Fruit fly (Drosophila melanogaster) whole organism, embryonic: ENCODE results near the gene CG14085.

Experiments
- Asciz ChIP-seq: fragments of 200-800 bp; sonication (Bioruptor generic); optimal IDR thresholded peaks from 2 replicates; lab custom pipeline; 2017; ENCODE audit warnings: missing biosample characterization, mild to moderate bottlenecking, missing genetic modification characterization, missing genetic modification reagents
- CG12236 ChIP-seq: fragments of 200-800 bp; sonication (Bioruptor generic); optimal IDR thresholded peaks from 2 replicates; lab custom pipeline; 2016; ENCODE audit warnings: missing biosample characterization, missing genetic modification characterization
- CG13123 ChIP-seq: fragments of 200-800 bp; sonication (Bioruptor generic); optimal IDR thresholded peaks from 2 replicates; lab custom pipeline; 2016; ENCODE audit warnings: missing biosample characterization, missing genetic modification characterization
- CG16863 ChIP-seq: fragments of 200-800 bp; sonication (Bioruptor generic); optimal IDR thresholded peaks from 3 replicates; lab custom pipeline; 2016; ENCODE audit warnings: missing biosample characterization, missing genetic modification characterization
- CG2116 ChIP-seq: fragments of 200-800 bp; sonication (Bioruptor generic); optimal IDR thresholded peaks from 3 replicates; lab custom pipeline; 2018; ENCODE audit warnings: missing biosample characterization, mild to moderate bottlenecking, missing genetic modification characterization
- CG6813 ChIP-seq: fragments of 200-800 bp; sonication (Bioruptor generic); optimal IDR thresholded peaks from 2 replicates; lab custom pipeline; 2017; ENCODE audit warnings: missing biosample characterization, missing genetic modification characterization, mild to moderate bottlenecking, moderate library complexity, missing genetic modification reagents
- CG8290 ChIP-seq, 3 experiments: fragments of 200-800 bp; sonication (Bioruptor generic); optimal IDR thresholded peaks; 2 replicates each; lab custom pipeline; 2016 to 2019; ENCODE audit warnings: missing biosample characterization in 3 of 3, missing genetic modification characterization in 3 of 3, mild to moderate bottlenecking in 2 of 3, moderate library complexity in 1 of 3
- HLH4C ChIP-seq: fragments of 200-800 bp; sonication (Bioruptor generic); IDR thresholded peaks from 3 replicates; pipeline ENCODE4 v1.3.6; 2022; ENCODE audit warnings: missing biosample characterization, missing genetic modification characterization; ENCODE audit not compliant: partially characterized antibody
- Hey ChIP-seq: fragments of 200-800 bp; sonication (Bioruptor generic); optimal IDR thresholded peaks from 3 replicates; lab custom pipeline; 2018; ENCODE audit warnings: missing biosample characterization, mild to moderate bottlenecking, missing genetic modification characterization
- HmgZ ChIP-seq: fragments of 200-800 bp; sonication (Bioruptor generic); optimal IDR thresholded peaks from 2 replicates; lab custom pipeline; 2018; ENCODE audit warnings: missing biosample characterization, mild to moderate bottlenecking, missing genetic modification characterization
- NK7.1 ChIP-seq: fragments of 200-800 bp; sonication (Bioruptor generic); optimal IDR thresholded peaks from 3 replicates; lab custom pipeline; 2016; ENCODE audit warnings: missing biosample characterization, missing genetic modification characterization

DNA sequence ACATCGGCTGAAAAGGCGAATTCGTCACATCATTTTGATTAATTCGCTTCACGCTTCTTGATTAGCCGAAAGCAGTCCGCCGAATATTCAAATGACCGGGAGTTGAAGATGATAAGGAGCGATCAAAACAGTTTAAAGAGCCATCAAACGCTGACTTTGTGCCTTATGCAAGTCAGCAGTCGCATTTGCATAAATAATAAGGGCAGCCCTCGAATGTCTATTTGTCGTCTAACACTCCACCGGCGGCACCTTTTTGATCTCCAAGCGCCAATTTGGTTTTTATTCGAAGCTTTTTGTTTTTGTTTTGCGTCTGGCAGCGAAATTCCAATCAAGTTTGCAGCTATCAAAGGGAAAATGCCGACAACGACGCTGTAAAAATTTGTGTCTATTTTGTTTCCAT lies 43.5 kb upstream of the CG14085 start:
- no peak for TF ChIP-seq CG13123 (GFP tag; lab: Kevin White, UChicago)
- TF ChIP-seq CG12236 = no peak
- TF ChIP-seq HLH4C = no peak
- no peak for TF ChIP-seq CG2116 (GFP tag; lab: Kevin White, UChicago)
- no peak for TF ChIP-seq CG8290 (GFP tag; optimal IDR thresholded peaks at IDR 0.05; lab: Kevin White, UChicago)
- TF ChIP-seq CG8290 (tag; optimal IDR thresholded peaks at IDR 0.05; lab: Kevin White, UChicago) = no peak
- no peak for TF ChIP-seq NK7.1 (GFP tag; lab: Kevin White, UChicago)
- no peak for TF ChIP-seq Asciz
- TF ChIP-seq CG16863 (GFP tag; lab: Kevin White, UChicago) = no peak
- TF ChIP-seq HmgZ (tag; lab: Kevin White, UChicago) = no peak
- TF ChIP-seq CG6813 (GFP tag; lab: Kevin White, UChicago) = no peak
- no peak for TF ChIP-seq Hey
